Worm (Caenorhabditis elegans) whole organism, L1 larva: ENCODE data around the gene madf-8.

Source experiments
- C04F5.9 ChIP-seq: sonication (generic microtip); optimal IDR thresholded peaks from 2 replicates; lab custom pipeline; 2016; ENCODE audit warnings: missing genetic modification characterization, missing compliant biosample characterization
- C16A3.4 ChIP-seq: fragments of 150-350 bp; optimal IDR thresholded peaks from 2 replicates; lab custom pipeline; 2014; ENCODE audit warnings: missing biosample characterization, missing genetic modification characterization
- C34B4.2 ChIP-seq: sonication (generic microtip); optimal IDR thresholded peaks from 2 replicates; lab custom pipeline; 2017; ENCODE audit warnings: mild to moderate bottlenecking, missing genetic modification characterization, missing compliant biosample characterization
- Y116A8C.19 ChIP-seq: sonication (generic microtip); optimal IDR thresholded peaks from 2 replicates; lab custom pipeline; 2016; ENCODE audit warnings: missing compliant biosample characterization, missing genetic modification characterization, borderline replicate concordance
- aha-1 ChIP-seq: fragments of 150-350 bp; optimal IDR thresholded peaks from 2 replicates; lab custom pipeline; 2014; ENCODE audit warnings: missing biosample characterization, missing genetic modification characterization
- blmp-1 ChIP-seq: fragments of 150-350 bp; optimal IDR thresholded peaks from 2 replicates; lab custom pipeline; 2014; ENCODE audit warnings: missing biosample characterization, missing genetic modification characterization
- ceh-63 ChIP-seq: fragments of 200-800 bp; sonication (Bioruptor generic); optimal IDR thresholded peaks from 2 replicates; lab custom pipeline; 2018; ENCODE audit warnings: mild to moderate bottlenecking, missing genetic modification characterization, missing compliant biosample characterization
- ceh-8 ChIP-seq: fragments of 200-800 bp; sonication (Bioruptor generic); optimal IDR thresholded peaks from 2 replicates; lab custom pipeline; 2018; ENCODE audit warnings: mild to moderate bottlenecking, missing genetic modification characterization, moderate library complexity, missing compliant biosample characterization
- ceh-82 ChIP-seq, 3 experiments: fragments of 150-350 bp in 1 of 3; sonication (generic microtip) in 2 of 3; optimal IDR thresholded peaks; 2 replicates each; lab custom pipeline; 2014 to 2017; ENCODE audit warnings: missing biosample characterization in 3 of 3, missing genetic modification characterization in 3 of 3
- ceh-88 ChIP-seq: fragments of 200-800 bp; sonication (Bioruptor generic); IDR thresholded peaks from 2 replicates; pipeline ENCODE4 v1.3.6; 2022; ENCODE audit warnings: missing genetic modification characterization, missing compliant biosample characterization
- dpl-1 ChIP-seq, 3 experiments: fragments of 150-350 bp in 2 of 3; sonication (generic microtip) in 1 of 3; optimal IDR thresholded peaks; 2 replicates each; lab custom pipeline; 2014 to 2017; ENCODE audit warnings: missing biosample characterization in 3 of 3, missing genetic modification characterization in 3 of 3, missing genetic modification reagents in 3 of 3
- egl-13 ChIP-seq: sonication (generic microtip); optimal IDR thresholded peaks from 2 replicates; lab custom pipeline; 2016; ENCODE audit warnings: missing genotype, missing genetic modification reagents, missing genetic modification characterization, missing compliant biosample characterization
- elt-3 ChIP-seq, 6 experiments: fragments of 150-350 bp in 1 of 6; sonication (generic microtip); optimal IDR thresholded peaks; 2 replicates each; lab custom pipeline; 2017 to 2018; ENCODE audit warnings: missing biosample characterization in 6 of 6, missing genetic modification characterization in 6 of 6, inconsistent platforms in 1 of 6
- fkh-10 ChIP-seq: sonication (generic microtip); optimal IDR thresholded peaks from 2 replicates; lab custom pipeline; 2017; ENCODE audit warnings: missing biosample characterization, missing genetic modification reagents, missing genetic modification characterization
- fkh-4 ChIP-seq: sonication (generic microtip); optimal IDR thresholded peaks from 2 replicates; lab custom pipeline; 2016; ENCODE audit warnings: missing compliant biosample characterization, missing genetic modification characterization, borderline replicate concordance
- fkh-8 ChIP-seq: sonication (generic microtip); optimal IDR thresholded peaks from 2 replicates; lab custom pipeline; 2016; ENCODE audit warnings: mild to moderate bottlenecking, missing genetic modification characterization, missing compliant biosample characterization
- fos-1 ChIP-seq: fragments of 150-350 bp; optimal IDR thresholded peaks from 2 replicates; lab custom pipeline; 2014; ENCODE audit warnings: missing biosample characterization, missing genetic modification characterization
- grh-1 ChIP-seq: fragments of 200-800 bp; sonication (Bioruptor generic); IDR thresholded peaks from 2 replicates; pipeline ENCODE4 v1.3.6; 2022; ENCODE audit warnings: missing genetic modification reagents, missing genetic modification characterization, missing compliant biosample characterization
- hlh-17 ChIP-seq: fragments of 200-800 bp; sonication (Bioruptor generic); optimal IDR thresholded peaks from 2 replicates; lab custom pipeline; 2018; ENCODE audit warnings: missing genetic modification characterization, mild to moderate bottlenecking, missing compliant biosample characterization, moderate library complexity, borderline replicate concordance
- hlh-4 ChIP-seq: sonication (generic microtip); optimal IDR thresholded peaks from 2 replicates; lab custom pipeline; 2016; ENCODE audit warnings: mild to moderate bottlenecking, missing genetic modification characterization, missing compliant biosample characterization
- jun-1 ChIP-seq: fragments of 150-350 bp; optimal IDR thresholded peaks from 2 replicates; lab custom pipeline; 2014; ENCODE audit warnings: missing biosample characterization, missing genetic modification reagents, missing genetic modification characterization
- lin-14 ChIP-seq: fragments of 200-800 bp; sonication (Bioruptor generic); optimal IDR thresholded peaks from 2 replicates; lab custom pipeline; 2018; ENCODE audit warnings: mild to moderate bottlenecking, missing genetic modification characterization, moderate library complexity, missing compliant biosample characterization
- lin-15B ChIP-seq: fragments of 150-350 bp; sonication (generic microtip); optimal IDR thresholded peaks from 3 replicates; lab custom pipeline; 2014; ENCODE audit warnings: missing biosample characterization, missing genetic modification characterization
- lin-39 ChIP-seq: fragments of 150-350 bp; optimal IDR thresholded peaks from 2 replicates; lab custom pipeline; 2014; ENCODE audit warnings: missing biosample characterization, missing genetic modification reagents, missing genetic modification characterization
- mdl-1 ChIP-seq, 2 experiments: fragments of 150-350 bp; optimal IDR thresholded peaks; 2 replicates each; lab custom pipeline; 2014 to 2017; ENCODE audit warnings: missing biosample characterization in 2 of 2, missing genetic modification characterization in 2 of 2, inconsistent platforms in 1 of 2
- mep-1 ChIP-seq: fragments of 150-350 bp; optimal IDR thresholded peaks from 2 replicates; lab custom pipeline; 2014; ENCODE audit warnings: missing biosample characterization, missing genetic modification characterization
- nhr-19 ChIP-seq: fragments of 200-800 bp; sonication (Bioruptor generic); conservative IDR thresholded peaks from 2 replicates; pipeline ENCODE4 v1.3.6; 2022; ENCODE audit warnings: missing genetic modification characterization, missing compliant biosample characterization
- nhr-20 ChIP-seq: sonication (generic microtip); optimal IDR thresholded peaks from 2 replicates; lab custom pipeline; 2016; ENCODE audit warnings: mild to moderate bottlenecking, missing genetic modification characterization, missing compliant biosample characterization
- nhr-28 ChIP-seq: fragments of 150-350 bp; optimal IDR thresholded peaks from 2 replicates; lab custom pipeline; 2014; ENCODE audit warnings: missing biosample characterization, missing genetic modification characterization
- nhr-76 ChIP-seq: sonication (generic microtip); optimal IDR thresholded peaks from 2 replicates; lab custom pipeline; 2017; ENCODE audit warnings: missing biosample characterization, missing genetic modification characterization
- nhr-77 ChIP-seq: fragments of 150-350 bp; optimal IDR thresholded peaks from 2 replicates; lab custom pipeline; 2014; ENCODE audit warnings: missing biosample characterization, missing genetic modification characterization
- nhr-85 ChIP-seq: sonication (generic microtip); peaks from one replicate; lab custom pipeline; 2016; ENCODE audit warnings: missing genetic modification characterization, inconsistent platforms, missing compliant biosample characterization
- pqm-1 ChIP-seq: sonication (generic microtip); optimal IDR thresholded peaks from 3 replicates; lab custom pipeline; 2017; ENCODE audit warnings: missing biosample characterization, missing genetic modification characterization
- rnt-1 ChIP-seq: sonication (generic microtip); optimal IDR thresholded peaks from 2 replicates; lab custom pipeline; 2016; ENCODE audit warnings: mild to moderate bottlenecking, missing genetic modification characterization, moderate library complexity, missing compliant biosample characterization
- skn-1 ChIP-seq: fragments of 150-350 bp; optimal IDR thresholded peaks from 2 replicates; lab custom pipeline; 2014; ENCODE audit warnings: missing biosample characterization, missing genetic modification characterization
- snpc-4 ChIP-seq: fragments of 150-350 bp; optimal IDR thresholded peaks from 2 replicates; lab custom pipeline; 2014; ENCODE audit warnings: missing biosample characterization, missing genetic modification characterization
- sox-4 ChIP-seq: sonication (generic microtip); optimal IDR thresholded peaks from 2 replicates; lab custom pipeline; 2016; ENCODE audit warnings: missing genetic modification characterization, missing compliant biosample characterization
- sptf-1 ChIP-seq: fragments of 150-350 bp; optimal IDR thresholded peaks from 2 replicates; lab custom pipeline; 2014; ENCODE audit warnings: missing biosample characterization, missing genetic modification characterization
- swsn-7 ChIP-seq: sonication (generic microtip); optimal IDR thresholded peaks from 2 replicates; lab custom pipeline; 2016; ENCODE audit warnings: missing genetic modification characterization, missing compliant biosample characterization
- tbx-2 ChIP-seq: sonication (generic microtip); optimal IDR thresholded peaks from 2 replicates; lab custom pipeline; 2016; ENCODE audit warnings: missing genetic modification characterization, missing compliant biosample characterization
- unc-30 ChIP-seq: sonication (generic microtip); optimal IDR thresholded peaks from 2 replicates; lab custom pipeline; 2017; ENCODE audit warnings: missing biosample characterization, missing genetic modification characterization
- unc-98 ChIP-seq: fragments of 200-800 bp; sonication (Bioruptor generic); IDR thresholded peaks from 2 replicates; pipeline ENCODE4 v1.3.6; 2022; ENCODE audit warnings: missing genetic modification characterization, missing compliant biosample characterization
- zag-1 ChIP-seq: fragments of 150-350 bp; optimal IDR thresholded peaks from 2 replicates; lab custom pipeline; 2014; ENCODE audit warnings: missing biosample characterization, missing genetic modification characterization

madf-8 gene

DNA sequence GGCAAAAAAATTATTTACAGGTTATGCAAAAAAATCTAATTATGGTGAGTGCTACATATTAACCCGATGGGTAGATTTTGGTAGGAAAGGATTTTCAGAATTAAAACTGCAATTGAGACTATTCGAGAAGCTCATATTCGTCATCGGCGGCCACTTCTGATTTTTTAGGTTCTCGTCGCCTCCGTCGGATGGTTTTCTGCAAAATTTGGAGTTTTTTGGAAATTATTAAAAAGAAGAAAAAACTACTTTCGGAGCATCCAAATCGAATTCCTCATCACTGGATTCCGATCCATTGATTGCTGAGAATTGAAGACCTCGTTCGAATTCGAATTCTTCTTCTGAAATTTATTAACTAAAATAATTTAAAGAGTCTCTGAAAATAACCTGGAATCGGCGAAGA, 2.3 kb upstream of the madf-8 start:
- TF ChIP-seq nhr-85 (tag; lab: Kevin White, UChicago) (peak; percentile 11), Y116A8C.19 (no peak)

DNA sequence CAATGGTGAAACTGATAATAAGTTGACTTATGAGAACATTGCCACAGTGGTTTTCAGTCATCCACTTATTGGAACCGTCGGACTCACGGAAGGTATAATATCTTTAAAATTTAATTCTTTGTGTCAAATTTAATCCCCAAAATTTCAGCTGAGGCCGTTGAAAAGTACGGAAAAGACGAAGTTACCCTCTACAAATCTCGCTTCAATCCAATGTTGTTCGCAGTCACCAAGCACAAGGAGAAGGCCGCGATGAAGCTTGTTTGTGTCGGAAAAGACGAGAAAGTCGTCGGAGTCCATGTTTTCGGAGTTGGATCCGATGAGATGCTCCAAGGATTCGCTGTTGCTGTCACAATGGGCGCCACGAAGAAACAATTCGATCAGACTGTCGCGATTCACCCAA, 1.8 kb upstream of the madf-8 start:
- TF ChIP-seq lin-14: no peak
- TF ChIP-seq mdl-1 (tag; optimal IDR thresholded peaks at IDR 0.05; lab: Kevin White, UChicago): no peak
- no peak for TF ChIP-seq C04F5.9 (tag; lab: Kevin White, UChicago)

DNA sequence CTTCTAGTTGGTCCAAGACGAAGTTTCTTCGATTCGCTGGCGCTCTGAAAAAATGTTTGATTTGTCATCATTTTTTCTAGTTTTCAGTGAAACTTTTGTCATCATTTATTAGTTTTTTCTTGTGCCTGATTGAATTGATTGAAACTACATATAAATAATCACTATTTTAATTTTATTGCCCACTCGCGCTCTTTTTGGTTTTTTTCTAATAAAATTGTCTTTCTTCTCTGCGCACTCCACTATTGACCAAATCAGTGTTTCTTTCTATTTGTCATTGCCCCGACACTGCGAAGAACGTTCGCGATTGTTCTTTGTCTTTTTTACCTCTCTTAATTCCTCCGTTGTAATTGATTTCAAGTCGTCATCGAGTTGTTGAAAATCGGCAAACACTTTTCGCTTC, 366 bp downstream of the madf-8 start:
- no peak for TF ChIP-seq nhr-20
- no peak for TF ChIP-seq dpl-1 (GFP tag; optimal IDR thresholded peaks at IDR 0.05; lab: Kevin White, UChicago)
- peak; percentile 53 for TF ChIP-seq skn-1 (tag; lab: Kevin White, UChicago)
- TF ChIP-seq snpc-4: no peak
- TF ChIP-seq fkh-10: no peak
- no peak for TF ChIP-seq sox-4 (tag; lab: Kevin White, UChicago)
- peak; percentile 19 for TF ChIP-seq blmp-1
- no peak for TF ChIP-seq ceh-8 (GFP tag; lab: Kevin White, UChicago)
- TF ChIP-seq unc-30 (tag; lab: Kevin White, UChicago): no peak
- no peak for TF ChIP-seq C16A3.4 (tag; lab: Kevin White, UChicago)
- no peak for TF ChIP-seq fos-1 (tag; lab: Kevin White, UChicago)
- TF ChIP-seq mep-1 (tag; lab: Kevin White, UChicago): peak; percentile 24
- TF ChIP-seq nhr-28 (tag; lab: Kevin White, UChicago): no peak
- TF ChIP-seq ceh-63 (GFP tag; lab: Kevin White, UChicago): no peak
- TF ChIP-seq hlh-17 (GFP tag; lab: Kevin White, UChicago): no peak
- no peak for TF ChIP-seq ceh-82 (tag; optimal IDR thresholded peaks at IDR 0.05; lab: Kevin White, UChicago)
- no peak for TF ChIP-seq sptf-1 (tag; lab: Kevin White, UChicago)
- TF ChIP-seq tbx-2 (tag; lab: Kevin White, UChicago): no peak
- peak; percentile 28 for TF ChIP-seq lin-14
- TF ChIP-seq fkh-4 (tag; lab: Kevin White, UChicago): no peak
- TF ChIP-seq zag-1 (tag; lab: Kevin White, UChicago): no peak
- TF ChIP-seq lin-39: no peak
- no peak for TF ChIP-seq elt-3 (tag; optimal IDR thresholded peaks at IDR 0.05; lab: Kevin White, UChicago)
- TF ChIP-seq pqm-1: no peak
- TF ChIP-seq lin-15B (tag; lab: Kevin White, UChicago): no peak
- TF ChIP-seq ceh-88 (GFP tag; lab: Robert Waterston, UW): no peak
- no peak for TF ChIP-seq nhr-19
- no peak for TF ChIP-seq C04F5.9 (tag; lab: Kevin White, UChicago)
- TF ChIP-seq, all 84 proteins: peak for 4

DNA sequence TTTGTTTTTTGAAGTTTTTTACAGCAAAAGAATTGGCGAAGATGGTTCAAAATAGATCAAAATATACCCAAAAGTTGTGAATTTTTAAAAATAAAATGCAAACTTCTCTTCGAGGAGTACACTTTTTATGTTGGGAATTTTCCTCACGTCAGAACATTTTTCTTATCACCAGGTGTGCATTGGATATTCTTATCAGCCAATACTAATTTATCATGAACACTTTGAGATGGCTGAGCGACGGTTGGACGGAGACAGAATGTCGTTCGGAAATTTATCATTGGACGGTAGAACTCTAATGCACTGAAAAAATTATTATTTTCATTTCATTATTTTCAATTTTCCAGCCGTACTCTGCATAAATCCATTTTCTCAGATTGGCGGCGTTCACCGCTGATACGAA, 1.3 kb downstream of the madf-8 start:
- TF ChIP-seq C04F5.9 (tag; lab: Kevin White, UChicago): no peak
- TF ChIP-seq mdl-1 (tag; optimal IDR thresholded peaks at IDR 0.05; lab: Kevin White, UChicago): no peak
- TF ChIP-seq egl-13: no peak
- TF ChIP-seq C34B4.2 (tag; lab: Kevin White, UChicago): no peak
- no peak for TF ChIP-seq ceh-8 (GFP tag; lab: Kevin White, UChicago)
- TF ChIP-seq hlh-4 (tag; lab: Kevin White, UChicago): no peak
- TF ChIP-seq nhr-76: no peak
- no peak for TF ChIP-seq aha-1 (tag; lab: Kevin White, UChicago)
- no peak for TF ChIP-seq nhr-77 (tag; lab: Kevin White, UChicago)
- TF ChIP-seq jun-1: no peak
- TF ChIP-seq rnt-1 (tag; lab: Kevin White, UChicago): no peak
- TF ChIP-seq skn-1 (tag; lab: Kevin White, UChicago): no peak
- TF ChIP-seq fkh-8 (tag; lab: Kevin White, UChicago): no peak
- TF ChIP-seq swsn-7 (tag; lab: Kevin White, UChicago): no peak
- no peak for TF ChIP-seq zag-1 (tag; lab: Kevin White, UChicago)
- TF ChIP-seq unc-98 (GFP tag; lab: Robert Waterston, UW): no peak
- no peak for TF ChIP-seq grh-1 (GFP tag; lab: Robert Waterston, UW)
- no peak for TF ChIP-seq nhr-20
